ENCODE assay signal across 1 fruit fly cellular context in the genomic region with DNA sequence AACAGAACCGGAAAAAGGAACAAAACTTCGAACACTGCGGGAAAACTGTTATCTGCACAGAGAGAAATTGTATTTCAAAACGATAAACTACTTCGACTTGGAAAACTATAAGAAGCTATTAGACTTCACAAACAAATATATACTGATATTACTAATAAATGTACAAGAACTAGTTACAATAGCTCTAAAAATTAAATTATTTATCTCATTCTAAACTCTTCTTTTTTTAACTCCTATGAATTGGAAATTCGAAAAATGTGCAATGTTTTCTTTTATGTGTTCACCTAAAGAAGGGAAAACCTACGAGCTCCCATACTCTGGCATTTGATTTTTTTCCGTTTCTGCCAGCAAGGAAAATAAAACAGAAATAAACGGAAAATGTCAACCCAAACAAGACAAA.
A peak's percentile ranks its signal among the peaks of the same experiment; 100 is the strongest.
TF ChIP-seq lines count a peak whose summit lies in the region.

No protein-coding gene starts in this region.

TF ChIP-seq in whole organism, embryonic, 481 proteins besides CTCF, POLR2A, EP300 and RAD21 (continued from another document):
- no peak for TF ChIP-seq maf-S (GFP tag; optimal IDR thresholded peaks at IDR 0.05; lab: Kevin White, UChicago)
- TF ChIP-seq Gug (GFP tag; IDR thresholded peaks at IDR 0.05; lab: Robert Waterston, UW): no peak
- TF ChIP-seq ATbp (GFP tag; optimal IDR thresholded peaks at IDR 0.05; lab: Kevin White, UChicago): no peak
- TF ChIP-seq CG10209 (GFP tag; optimal IDR thresholded peaks at IDR 0.05; lab: Kevin White, UChicago): no peak
- no peak for TF ChIP-seq CG9437 (GFP tag; optimal IDR thresholded peaks at IDR 0.05; lab: Kevin White, UChicago)
- TF ChIP-seq CG30431 (GFP tag; optimal IDR thresholded peaks at IDR 0.05; lab: Kevin White, UChicago): no peak
- TF ChIP-seq CG2120 (GFP tag; optimal IDR thresholded peaks at IDR 0.05; lab: Kevin White, UChicago): peak; percentile 33
- no peak for TF ChIP-seq NK7.1 (GFP tag; optimal IDR thresholded peaks at IDR 0.05; lab: Kevin White, UChicago)
- TF ChIP-seq CG7556 (GFP tag; optimal IDR thresholded peaks at IDR 0.05; lab: Kevin White, UChicago): peak; percentile 21
- TF ChIP-seq CG8290 (GFP tag; optimal IDR thresholded peaks at IDR 0.05; lab: Kevin White, UChicago): no peak
- TF ChIP-seq CG8290 (tag; optimal IDR thresholded peaks at IDR 0.05; lab: Kevin White, UChicago): no peak
- no peak for TF ChIP-seq dm (GFP tag; optimal IDR thresholded peaks at IDR 0.05; lab: Kevin White, UChicago)
- no peak for TF ChIP-seq CG5245 (GFP tag; optimal IDR thresholded peaks at IDR 0.05; lab: Kevin White, UChicago)
- TF ChIP-seq phol (tag; optimal IDR thresholded peaks at IDR 0.05; lab: Kevin White, UChicago): no peak
- TF ChIP-seq Bdp1 (GFP tag; optimal IDR thresholded peaks at IDR 0.05; lab: Kevin White, UChicago): no peak
- TF ChIP-seq Myb (GFP tag; optimal IDR thresholded peaks at IDR 0.05; lab: Kevin White, UChicago): no peak
- no peak for TF ChIP-seq Xbp1 (GFP tag; optimal IDR thresholded peaks at IDR 0.05; lab: Kevin White, UChicago)
- TF ChIP-seq Fer3 (tag; optimal IDR thresholded peaks at IDR 0.05; lab: Kevin White, UChicago): peak; percentile 5
- TF ChIP-seq zen (tag; optimal IDR thresholded peaks at IDR 0.05; lab: Kevin White, UChicago): no peak
- TF ChIP-seq NC2β (GFP tag; optimal IDR thresholded peaks at IDR 0.05; lab: Kevin White, UChicago): no peak
- TF ChIP-seq CG33557 (GFP tag; optimal IDR thresholded peaks at IDR 0.05; lab: Kevin White, UChicago): no peak
- peak in 1 of 2 experiments; percentile 8 for TF ChIP-seq Hr51 (GFP tag; optimal IDR thresholded peaks at IDR 0.05; lab: Kevin White, UChicago)
- TF ChIP-seq row (GFP tag; IDR thresholded peaks at IDR 0.05; lab: Robert Waterston, UW): peak; percentile 25; the same call in 1 of the 3 replicates
- no peak for TF ChIP-seq CG12769 (tag; optimal IDR thresholded peaks at IDR 0.05; lab: Kevin White, UChicago)
- peak; percentile 2 for TF ChIP-seq Hand (GFP tag; optimal IDR thresholded peaks at IDR 0.05; lab: Kevin White, UChicago)
- peak; percentile 10 for TF ChIP-seq CG3281 (GFP tag; optimal IDR thresholded peaks at IDR 0.05; lab: Kevin White, UChicago)
- no peak for TF ChIP-seq CG3163 (GFP tag; optimal IDR thresholded peaks at IDR 0.05; lab: Kevin White, UChicago)
- peak; percentile 3 for TF ChIP-seq lab (GFP tag; optimal IDR thresholded peaks at IDR 0.05; lab: Kevin White, UChicago)
- TF ChIP-seq Gsc (GFP tag; IDR thresholded peaks at IDR 0.05; lab: Robert Waterston, UW): no peak
- no peak for TF ChIP-seq crp (GFP tag; optimal IDR thresholded peaks at IDR 0.05; lab: Kevin White, UChicago)
- no peak for TF ChIP-seq Ravus (GFP tag; IDR thresholded peaks at IDR 0.05; lab: Robert Waterston, UW)
- TF ChIP-seq CG30403 (GFP tag; optimal IDR thresholded peaks at IDR 0.05; lab: Kevin White, UChicago): peak; percentile 17
- TF ChIP-seq Ets65A (GFP tag; lab: Kevin White, UChicago): peak; percentile 27
- TF ChIP-seq CG16815 (GFP tag; optimal IDR thresholded peaks at IDR 0.05; lab: Kevin White, UChicago): no peak
- TF ChIP-seq B-H2 (GFP tag; optimal IDR thresholded peaks at IDR 0.05; lab: Kevin White, UChicago): no peak
- no peak for TF ChIP-seq CG10366 (GFP tag; IDR thresholded peaks at IDR 0.05; lab: Robert Waterston, UW)
- no peak for TF ChIP-seq CG17802 (tag; optimal IDR thresholded peaks at IDR 0.05; lab: Kevin White, UChicago)
